Worm (Caenorhabditis elegans): ENCODE data around the gene npr-35.

npr-35 gene

DNA sequence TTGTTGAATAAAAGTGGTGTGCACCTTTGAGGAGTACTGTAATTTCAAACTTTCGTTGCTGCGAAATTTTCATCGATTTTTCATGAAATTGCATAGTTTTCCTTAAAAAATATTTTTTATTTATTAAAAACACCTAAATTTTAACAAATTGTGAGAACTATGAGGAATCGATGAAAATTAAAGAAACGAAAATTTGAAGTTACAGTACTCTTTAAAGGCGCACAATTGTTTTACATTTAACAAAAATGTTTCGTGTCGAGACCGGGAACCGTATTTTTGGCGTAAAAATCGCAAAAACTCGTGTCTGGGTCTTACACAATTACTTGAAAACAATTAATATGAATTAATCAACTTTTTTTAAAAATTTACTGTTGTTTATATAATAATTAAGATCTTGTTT is 26.5 kb downstream of the npr-35 start, which contains the start of gene rdl-1:
Gene rdl-1, minus strand, starts transcription at position 101 of the 400 bp plus-strand sequence.
- TF ChIP-seq flt-1 (GFP tag; IDR thresholded peaks at IDR 0.05) (no peak), B0310.2 (tag; optimal IDR thresholded peaks at IDR 0.05) (no peak), ets-7 (tag; optimal IDR thresholded peaks at IDR 0.05) (no peak), hmbx-1 (tag; optimal IDR thresholded peaks at IDR 0.05) (no peak), tbx-11 (GFP tag; IDR thresholded peaks at IDR 0.05) (no peak), ceh-36 (tag; optimal IDR thresholded peaks at IDR 0.05) (no peak), hmg-4 (GFP tag; optimal IDR thresholded peaks at IDR 0.05) (no peak), tbx-37 (GFP tag; conservative IDR thresholded peaks at IDR 0.05) (no peak), aly-1 (tag; optimal IDR thresholded peaks at IDR 0.05) (no peak), ama-1 (optimal IDR thresholded peaks at IDR 0.05) (no peak), scrt-1 (GFP tag; IDR thresholded peaks at IDR 0.05) (no peak), F13C5.2 (tag; optimal IDR thresholded peaks at IDR 0.05) (no peak), sea-1 (GFP tag; conservative IDR thresholded peaks at IDR 0.05) (no peak), pes-1 (GFP tag; IDR thresholded peaks at IDR 0.05) (no peak), tra-4 (tag; optimal IDR thresholded peaks at IDR 0.05) (no peak), hnd-1 (tag; optimal IDR thresholded peaks at IDR 0.05) (no peak), ceh-13 (GFP tag; optimal IDR thresholded peaks at IDR 0.05) (no peak)

- TF ChIP-seq hmbx-1 (tag; optimal IDR thresholded peaks at IDR 0.05): no peak
- no peak for TF ChIP-seq tbx-37 (GFP tag; conservative IDR thresholded peaks at IDR 0.05)
- TF ChIP-seq hnd-1 (tag; optimal IDR thresholded peaks at IDR 0.05): no peak
- TF ChIP-seq ceh-13 (GFP tag; optimal IDR thresholded peaks at IDR 0.05): no peak
- no peak for TF ChIP-seq tbx-11 (GFP tag; IDR thresholded peaks at IDR 0.05)
- TF ChIP-seq aly-1 (tag; optimal IDR thresholded peaks at IDR 0.05): no peak
- no peak for TF ChIP-seq F13C5.2 (tag; optimal IDR thresholded peaks at IDR 0.05)
- TF ChIP-seq ama-1 (optimal IDR thresholded peaks at IDR 0.05): no peak
Measured at ce11 chrIV:7774206-7774605, 30.6 kb downstream of the npr-35 start, which contains the start of the genes hcf-1 and swd-2.2. hcf-1 (minus strand) TSS chrIV:7774275. swd-2.2 (plus strand) TSS chrIV:7774411.

- TF ChIP-seq tra-4 (tag; optimal IDR thresholded peaks at IDR 0.05) (no peak), sea-1 (GFP tag; conservative IDR thresholded peaks at IDR 0.05) (no peak), ceh-13 (GFP tag; optimal IDR thresholded peaks at IDR 0.05) (no peak), scrt-1 (GFP tag; IDR thresholded peaks at IDR 0.05) (no peak), pes-1 (GFP tag; IDR thresholded peaks at IDR 0.05) (no peak), F13C5.2 (tag; optimal IDR thresholded peaks at IDR 0.05) (no peak), tbx-37 (GFP tag; conservative IDR thresholded peaks at IDR 0.05) (no peak), tbx-11 (GFP tag; IDR thresholded peaks at IDR 0.05) (no peak), aly-1 (tag; optimal IDR thresholded peaks at IDR 0.05) (no peak), ceh-36 (tag; optimal IDR thresholded peaks at IDR 0.05) (no peak), ets-7 (tag; optimal IDR thresholded peaks at IDR 0.05) (no peak), ama-1 (optimal IDR thresholded peaks at IDR 0.05) (no peak), hnd-1 (tag; optimal IDR thresholded peaks at IDR 0.05) (no peak), flt-1 (GFP tag; IDR thresholded peaks at IDR 0.05) (no peak), B0310.2 (tag; optimal IDR thresholded peaks at IDR 0.05) (no peak), hmbx-1 (tag; optimal IDR thresholded peaks at IDR 0.05) (no peak), hmg-4 (GFP tag; optimal IDR thresholded peaks at IDR 0.05) (no peak)
Measured at ce11 chrIV:7775725-7776124, 32.1 kb downstream of the npr-35 start, which contains the start of gene swd-2.1. swd-2.1 (plus strand) TSS chrIV:7776025.

- TF ChIP-seq scrt-1 (GFP tag; IDR thresholded peaks at IDR 0.05) (no peak), tbx-11 (GFP tag; IDR thresholded peaks at IDR 0.05) (no peak), hnd-1 (tag; optimal IDR thresholded peaks at IDR 0.05) (no peak)
Measured at ce11 chrIV:7778865-7779264, 35.2 kb downstream of the npr-35 start, which contains the start of gene rpap-3. rpap-3 (minus strand) TSS chrIV:7778965.

DNA sequence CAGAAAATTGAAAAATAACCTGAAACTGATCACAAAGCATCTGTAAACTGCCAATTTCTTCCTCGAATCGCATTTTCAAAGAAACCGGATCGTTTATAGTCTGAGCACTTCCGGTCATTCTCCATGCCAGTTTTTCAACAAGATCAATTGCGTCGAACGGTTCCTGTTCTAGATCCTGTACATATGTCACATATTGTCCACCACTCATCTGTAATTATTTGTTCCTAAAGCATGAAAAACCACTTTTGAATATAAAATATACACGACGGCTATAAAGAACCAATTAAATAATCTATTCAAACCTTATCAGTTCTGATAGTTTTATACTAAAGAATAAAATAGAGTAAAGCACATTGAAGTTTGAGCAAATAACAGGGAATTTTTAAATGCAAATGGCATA is 38.7 kb downstream of the npr-35 start, which contains the start of gene sec-10:
Gene sec-10, minus strand, starts transcription at position 208 of the 400 bp plus-strand sequence.
- TF ChIP-seq scrt-1 (GFP tag; IDR thresholded peaks at IDR 0.05) (no peak), tbx-37 (GFP tag; conservative IDR thresholded peaks at IDR 0.05) (no peak), tra-4 (tag; optimal IDR thresholded peaks at IDR 0.05) (no peak), sea-1 (GFP tag; conservative IDR thresholded peaks at IDR 0.05) (no peak), F13C5.2 (tag; optimal IDR thresholded peaks at IDR 0.05) (no peak), flt-1 (GFP tag; IDR thresholded peaks at IDR 0.05) (no peak), hmbx-1 (tag; optimal IDR thresholded peaks at IDR 0.05) (no peak), B0310.2 (tag; optimal IDR thresholded peaks at IDR 0.05) (no peak), ets-7 (tag; optimal IDR thresholded peaks at IDR 0.05) (no peak), pes-1 (GFP tag; IDR thresholded peaks at IDR 0.05) (no peak), hmg-4 (GFP tag; optimal IDR thresholded peaks at IDR 0.05) (no peak), ceh-13 (GFP tag; optimal IDR thresholded peaks at IDR 0.05) (no peak), tbx-11 (GFP tag; IDR thresholded peaks at IDR 0.05) (no peak), aly-1 (tag; optimal IDR thresholded peaks at IDR 0.05) (no peak)

DNA sequence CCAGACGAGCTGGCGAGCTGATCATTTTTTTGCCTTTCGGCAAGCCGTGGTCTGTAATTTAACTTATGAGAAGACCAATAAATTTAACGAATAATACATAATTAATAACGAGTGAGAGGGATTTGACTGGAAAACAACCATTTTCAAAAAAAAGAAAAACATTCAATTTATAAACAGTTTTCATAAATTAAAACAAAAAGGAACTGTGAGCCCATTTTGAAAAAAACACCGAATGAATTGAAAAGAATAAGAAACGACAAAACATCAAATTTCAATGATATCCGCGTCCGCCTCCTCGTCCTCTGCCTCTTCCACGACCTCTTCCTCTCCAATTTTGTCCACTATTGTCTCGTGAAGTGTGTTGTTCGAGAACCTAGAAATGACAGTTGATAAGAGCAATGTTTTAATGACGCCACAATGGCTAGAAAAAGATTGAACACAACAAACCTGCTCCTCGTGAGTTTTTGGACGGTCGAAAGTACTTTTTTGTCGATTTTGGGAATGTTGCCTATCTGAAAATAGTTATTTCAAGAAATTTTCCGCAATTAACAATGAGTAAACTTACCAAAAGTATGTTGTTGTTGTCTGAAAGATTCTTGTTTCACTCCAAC is 40.3 kb downstream of the npr-35 start, which contains the start of gene tag-321:
Gene tag-321, minus strand, starts transcription at position 51 of the 611 bp plus-strand sequence.
- TF ChIP-seq flt-1 (GFP tag; IDR thresholded peaks at IDR 0.05) (no peak), ama-1 (optimal IDR thresholded peaks at IDR 0.05) (no peak), pes-1 (GFP tag; IDR thresholded peaks at IDR 0.05) (no peak), ceh-13 (GFP tag; optimal IDR thresholded peaks at IDR 0.05) (no peak), tra-4 (tag; optimal IDR thresholded peaks at IDR 0.05) (no peak), ets-7 (tag; optimal IDR thresholded peaks at IDR 0.05) (no peak), hmg-4 (GFP tag; optimal IDR thresholded peaks at IDR 0.05) (no peak), ceh-36 (tag; optimal IDR thresholded peaks at IDR 0.05) (no peak), hmbx-1 (tag; optimal IDR thresholded peaks at IDR 0.05) (no peak), aly-1 (tag; optimal IDR thresholded peaks at IDR 0.05) (no peak), scrt-1 (GFP tag; IDR thresholded peaks at IDR 0.05) (no peak), hnd-1 (tag; optimal IDR thresholded peaks at IDR 0.05) (no peak), tbx-11 (GFP tag; IDR thresholded peaks at IDR 0.05) (no peak), tbx-37 (GFP tag; conservative IDR thresholded peaks at IDR 0.05) (no peak), F13C5.2 (tag; optimal IDR thresholded peaks at IDR 0.05) (no peak)

ce11 chrIV:7785506-7786065 is 41.9 kb downstream of the npr-35 start, which contains the start of gene tag-322:
tag-322 (minus strand) TSS chrIV:7785556.
- TF ChIP-seq B0310.2 (tag; optimal IDR thresholded peaks at IDR 0.05) (no peak), ceh-13 (GFP tag; optimal IDR thresholded peaks at IDR 0.05) (no peak), ceh-36 (tag; optimal IDR thresholded peaks at IDR 0.05) (no peak)
